Worm (Caenorhabditis elegans) whole organism, L3 larva: ENCODE measurements around the gene C56A3.6.

ENCODE experiments used
- R02D3.7 ChIP-seq: fragments of 150-350 bp; optimal IDR thresholded peaks from 2 replicates; lab custom pipeline; 2014; ENCODE audit warnings: missing biosample characterization, missing genetic modification characterization
- ZK546.5 ChIP-seq: sonication (generic microtip); optimal IDR thresholded peaks from 2 replicates; lab custom pipeline; 2017; ENCODE audit warnings: missing biosample characterization, missing genetic modification characterization
- aly-2 ChIP-seq: fragments of 150-350 bp; optimal IDR thresholded peaks from 2 replicates; lab custom pipeline; 2014; ENCODE audit warnings: missing biosample characterization, missing genetic modification characterization
- ama-1 ChIP-seq: fragments of 150-350 bp; optimal IDR thresholded peaks from 2 replicates; lab custom pipeline; 2018
- ceh-16 ChIP-seq: sonication (generic microtip); optimal IDR thresholded peaks from 2 replicates; lab custom pipeline; 2017; ENCODE audit warnings: missing biosample characterization, missing genetic modification characterization
- ceh-28 ChIP-seq: fragments of 150-350 bp; optimal IDR thresholded peaks from 2 replicates; lab custom pipeline; 2014; ENCODE audit warnings: missing biosample characterization, missing genetic modification reagents, missing genetic modification characterization
- ceh-82 ChIP-seq: fragments of 150-350 bp; optimal IDR thresholded peaks from 2 replicates; lab custom pipeline; 2014; ENCODE audit warnings: missing biosample characterization, missing genetic modification characterization
- ceh-9 ChIP-seq: sonication (generic microtip); optimal IDR thresholded peaks from 2 replicates; lab custom pipeline; 2018; ENCODE audit warnings: missing biosample characterization, missing genetic modification characterization
- egl-5 ChIP-seq: fragments of 150-350 bp; optimal IDR thresholded peaks from 2 replicates; lab custom pipeline; 2017; ENCODE audit warnings: missing biosample characterization, missing genetic modification reagents, missing genetic modification characterization, inconsistent platforms
- elt-1 ChIP-seq: fragments of 150-350 bp; optimal IDR thresholded peaks from 2 replicates; lab custom pipeline; 2014; ENCODE audit warnings: missing biosample characterization, missing genetic modification characterization
- elt-3 ChIP-seq, 3 experiments: fragments of 150-350 bp in 1 of 3; sonication (generic microtip) in 2 of 3; optimal IDR thresholded peaks; 2 replicates in 2 of 3; 4 replicates in 1 of 3; lab custom pipeline; 2014 to 2017; ENCODE audit warnings: missing biosample characterization in 3 of 3, missing genetic modification characterization in 3 of 3
- fkh-2 ChIP-seq: fragments of 150-350 bp; optimal IDR thresholded peaks from 2 replicates; lab custom pipeline; 2014; ENCODE audit warnings: missing biosample characterization, missing genetic modification reagents, missing genetic modification characterization
- fos-1 ChIP-seq: fragments of 150-350 bp; optimal IDR thresholded peaks from 2 replicates; lab custom pipeline; 2014; ENCODE audit warnings: missing biosample characterization, missing genetic modification characterization
- hmg-11 ChIP-seq: sonication (generic microtip); optimal IDR thresholded peaks from 2 replicates; lab custom pipeline; 2016; ENCODE audit warnings: missing genetic modification characterization, missing compliant biosample characterization
- lin-15B ChIP-seq: fragments of 150-350 bp; optimal IDR thresholded peaks from 2 replicates; lab custom pipeline; 2014; ENCODE audit warnings: missing biosample characterization, missing genetic modification characterization
- lin-39 ChIP-seq: fragments of 150-350 bp; optimal IDR thresholded peaks from 2 replicates; lab custom pipeline; 2018; ENCODE audit warnings: missing biosample characterization, missing genetic modification reagents, missing genetic modification characterization
- lsy-12 ChIP-seq: sonication (generic microtip); optimal IDR thresholded peaks from 2 replicates; lab custom pipeline; 2016; ENCODE audit warnings: mild to moderate bottlenecking, missing genetic modification characterization, missing compliant biosample characterization
- mdl-1 ChIP-seq: fragments of 150-350 bp; optimal IDR thresholded peaks from 2 replicates; lab custom pipeline; 2014; ENCODE audit warnings: missing biosample characterization, missing genetic modification characterization
- mml-1 ChIP-seq: fragments of 150-350 bp; sonication (generic microtip); optimal IDR thresholded peaks from 3 replicates; lab custom pipeline; 2014; ENCODE audit warnings: missing biosample characterization, missing genetic modification characterization
- nfya-1 ChIP-seq: sonication (generic microtip); optimal IDR thresholded peaks from 2 replicates; lab custom pipeline; 2017; ENCODE audit warnings: missing genetic modification characterization, mild to moderate bottlenecking, missing compliant biosample characterization, antibody characterized with exemption, moderate library complexity; ENCODE audit not compliant: insufficient read depth
- nhr-12 ChIP-seq: fragments of 150-350 bp; optimal IDR thresholded peaks from 2 replicates; lab custom pipeline; 2014; ENCODE audit warnings: missing biosample characterization, missing genetic modification characterization
- nhr-23 ChIP-seq: fragments of 150-350 bp; optimal IDR thresholded peaks from 2 replicates; lab custom pipeline; 2014; ENCODE audit warnings: missing biosample characterization, missing genetic modification reagents, missing genetic modification characterization
- nhr-237 ChIP-seq: fragments of 150-350 bp; optimal IDR thresholded peaks from 2 replicates; lab custom pipeline; 2014; ENCODE audit warnings: missing biosample characterization, missing genetic modification characterization
- nhr-25 ChIP-seq: sonication (generic microtip); optimal IDR thresholded peaks from 2 replicates; lab custom pipeline; 2017; ENCODE audit warnings: missing biosample characterization, missing genetic modification characterization
- nhr-28 ChIP-seq: fragments of 150-350 bp; optimal IDR thresholded peaks from 2 replicates; lab custom pipeline; 2014; ENCODE audit warnings: missing biosample characterization, missing genetic modification characterization
- nhr-43 ChIP-seq: sonication (generic microtip); optimal IDR thresholded peaks from 2 replicates; lab custom pipeline; 2016; ENCODE audit warnings: mild to moderate bottlenecking, missing genetic modification characterization, missing compliant biosample characterization; ENCODE audit not compliant: poor library complexity, severe bottlenecking
- nhr-67 ChIP-seq: fragments of 150-350 bp; optimal IDR thresholded peaks from 2 replicates; lab custom pipeline; 2014; ENCODE audit warnings: missing biosample characterization, missing genetic modification characterization
- nhr-76 ChIP-seq: fragments of 150-350 bp; sonication (generic microtip); optimal IDR thresholded peaks from 5 replicates; lab custom pipeline; 2014; ENCODE audit warnings: missing biosample characterization, missing genetic modification characterization
- pha-4 ChIP-seq: fragments of 150-350 bp; optimal IDR thresholded peaks from 2 replicates; lab custom pipeline; 2014; ENCODE audit warnings: missing biosample characterization, missing genetic modification reagents, missing genetic modification characterization
- pqm-1 ChIP-seq: fragments of 150-350 bp; optimal IDR thresholded peaks from 2 replicates; lab custom pipeline; 2017; ENCODE audit warnings: missing biosample characterization, missing genetic modification characterization, inconsistent platforms
- sea-2 ChIP-seq: fragments of 150-350 bp; sonication (generic microtip); optimal IDR thresholded peaks from 4 replicates; lab custom pipeline; 2014; ENCODE audit warnings: missing biosample characterization, missing genetic modification reagents, missing genetic modification characterization
- skn-1 ChIP-seq: fragments of 150-350 bp; optimal IDR thresholded peaks from 2 replicates; lab custom pipeline; 2014; ENCODE audit warnings: missing biosample characterization, missing genetic modification characterization
- snpc-4 ChIP-seq: fragments of 150-350 bp; optimal IDR thresholded peaks from 2 replicates; lab custom pipeline; 2014; ENCODE audit warnings: missing biosample characterization, missing genetic modification characterization
- tbx-2 ChIP-seq: sonication (generic microtip); optimal IDR thresholded peaks from 2 replicates; lab custom pipeline; 2016; ENCODE audit warnings: mild to moderate bottlenecking, missing genetic modification characterization, missing compliant biosample characterization
- unc-62 ChIP-seq: fragments of 150-350 bp; sonication (generic microtip); optimal IDR thresholded peaks from 4 replicates; lab custom pipeline; 2014; ENCODE audit warnings: missing biosample characterization, missing genetic modification reagents, missing genetic modification characterization
- zag-1 ChIP-seq: fragments of 150-350 bp; optimal IDR thresholded peaks from 2 replicates; lab custom pipeline; 2014; ENCODE audit warnings: missing biosample characterization, missing genetic modification characterization
- ztf-4 ChIP-seq: fragments of 150-350 bp; optimal IDR thresholded peaks from 2 replicates; lab custom pipeline; 2014; ENCODE audit warnings: missing biosample characterization, missing genetic modification characterization

Gene C56A3.6

DNA sequence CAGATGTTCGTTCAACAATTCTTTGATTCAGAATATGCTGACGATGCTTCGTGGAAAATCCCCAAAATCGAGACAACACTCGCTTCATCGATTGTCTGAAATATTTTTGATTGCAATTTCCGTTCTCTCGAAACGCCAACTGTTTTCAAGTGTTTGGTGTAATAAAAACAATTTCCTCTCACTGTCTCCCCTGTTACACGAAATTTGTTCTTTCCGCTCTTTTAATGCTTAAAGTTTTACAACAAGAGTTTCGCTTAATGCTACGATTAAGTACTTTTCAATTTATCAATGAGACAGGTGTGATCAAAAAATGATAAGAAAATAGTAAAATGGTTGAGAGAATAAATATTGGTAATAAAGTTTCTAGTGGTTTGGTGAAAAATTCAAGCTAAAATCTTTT lies at the start of gene C56A3.6:
TSS of gene C56A3.6 (minus strand) at position 101 of the 400 bp plus-strand sequence.
- TF ChIP-seq hmg-11 (tag; lab: Kevin White, UChicago): no peak
- no peak for TF ChIP-seq lin-39
- TF ChIP-seq fkh-2: no peak
- no peak for TF ChIP-seq ceh-28
- TF ChIP-seq ztf-4: no peak
- no peak for TF ChIP-seq aly-2 (tag; lab: Kevin White, UChicago)
- no peak for TF ChIP-seq nhr-23
- no peak for TF ChIP-seq mml-1 (tag; lab: Kevin White, UChicago)
- no peak for TF ChIP-seq zag-1 (tag; lab: Kevin White, UChicago)
- no peak for TF ChIP-seq snpc-4 (tag; lab: Kevin White, UChicago)
- no peak for TF ChIP-seq fos-1 (tag; lab: Kevin White, UChicago)
- no peak for TF ChIP-seq mdl-1 (tag; lab: Kevin White, UChicago)
- no peak for TF ChIP-seq nhr-25 (tag; lab: Kevin White, UChicago)
- no peak for TF ChIP-seq nhr-12 (tag; lab: Kevin White, UChicago)
- no peak for TF ChIP-seq pqm-1 (tag; lab: Kevin White, UChicago)
- TF ChIP-seq ZK546.5 (tag; lab: Kevin White, UChicago): no peak
- TF ChIP-seq nhr-67: no peak
- TF ChIP-seq unc-62 (GFP tag; lab: Kevin White, UChicago): no peak
- TF ChIP-seq ceh-9 (tag; lab: Kevin White, UChicago): no peak
- no peak for TF ChIP-seq nfya-1 (tag; lab: Kevin White, UChicago)
- TF ChIP-seq, all 47 proteins: peak for 0

DNA sequence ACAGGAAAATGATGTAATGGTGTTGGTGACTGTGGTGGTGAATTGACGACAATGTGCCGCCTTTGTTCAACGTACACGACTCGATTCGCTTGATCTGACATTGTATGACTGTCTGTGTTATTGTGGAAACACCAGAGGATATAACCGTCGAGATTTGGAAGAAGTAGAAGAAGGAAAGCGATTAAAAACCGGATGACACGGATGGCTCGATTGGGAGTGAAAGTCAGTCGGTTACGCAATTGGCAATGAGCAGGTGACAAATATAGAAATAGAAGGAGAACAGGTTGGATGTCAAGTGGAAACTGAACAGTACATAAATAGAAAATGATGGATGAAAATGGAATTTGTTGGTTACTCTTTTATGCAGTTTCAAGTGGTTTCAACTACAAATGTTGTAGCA lies 44.7 kb upstream of the C56A3.6 start, which contains the start of gene rdy-2:
TSS of gene rdy-2 (minus strand) at position 101 of the 400 bp plus-strand sequence.
- no peak for TF ChIP-seq mml-1 (tag; lab: Kevin White, UChicago)
- TF ChIP-seq nhr-76 (tag; lab: Kevin White, UChicago): no peak
- no peak for TF ChIP-seq nhr-25 (tag; lab: Kevin White, UChicago)
- no peak for TF ChIP-seq aly-2 (tag; lab: Kevin White, UChicago)
- TF ChIP-seq lsy-12: no peak
- no peak for TF ChIP-seq ama-1

DNA sequence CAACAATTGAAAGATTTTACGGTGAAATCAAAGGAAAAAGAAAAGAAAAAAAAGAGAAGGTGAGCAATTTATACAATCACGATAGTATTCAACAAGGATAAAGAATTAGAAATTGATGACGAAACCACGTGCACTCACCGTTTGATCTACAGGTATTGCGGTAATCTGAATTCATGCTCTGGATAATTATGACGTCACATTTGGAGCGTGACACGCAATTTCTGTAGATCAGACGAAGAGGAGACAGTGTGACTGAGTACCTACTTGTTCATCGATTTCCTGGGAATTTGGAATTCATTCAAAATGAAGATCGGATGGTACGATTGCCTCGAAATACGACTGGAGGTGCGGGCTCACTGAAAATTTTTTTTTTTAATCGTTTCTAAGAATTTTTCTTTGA lies 42.2 kb upstream of the C56A3.6 start:
- TF ChIP-seq elt-3 (tag; optimal IDR thresholded peaks at IDR 0.05; lab: Kevin White, UChicago): no peak
- no peak for TF ChIP-seq ztf-4
- no peak for TF ChIP-seq unc-62 (GFP tag; lab: Kevin White, UChicago)
- no peak for TF ChIP-seq ceh-16 (tag; lab: Kevin White, UChicago)
- no peak for TF ChIP-seq lin-39
- TF ChIP-seq lin-15B (tag; lab: Kevin White, UChicago): no peak
- no peak for TF ChIP-seq elt-1 (tag; lab: Kevin White, UChicago)
- no peak for TF ChIP-seq hmg-11 (tag; lab: Kevin White, UChicago)
- no peak for TF ChIP-seq R02D3.7
- TF ChIP-seq sea-2 (GFP tag; lab: Kevin White, UChicago): no peak
- TF ChIP-seq nhr-76 (tag; lab: Kevin White, UChicago): no peak
- no peak for TF ChIP-seq lsy-12
- TF ChIP-seq nhr-23: no peak
- no peak for TF ChIP-seq mml-1 (tag; lab: Kevin White, UChicago)
- no peak for TF ChIP-seq nhr-28
- no peak for TF ChIP-seq egl-5 (tag; lab: Kevin White, UChicago)

DNA sequence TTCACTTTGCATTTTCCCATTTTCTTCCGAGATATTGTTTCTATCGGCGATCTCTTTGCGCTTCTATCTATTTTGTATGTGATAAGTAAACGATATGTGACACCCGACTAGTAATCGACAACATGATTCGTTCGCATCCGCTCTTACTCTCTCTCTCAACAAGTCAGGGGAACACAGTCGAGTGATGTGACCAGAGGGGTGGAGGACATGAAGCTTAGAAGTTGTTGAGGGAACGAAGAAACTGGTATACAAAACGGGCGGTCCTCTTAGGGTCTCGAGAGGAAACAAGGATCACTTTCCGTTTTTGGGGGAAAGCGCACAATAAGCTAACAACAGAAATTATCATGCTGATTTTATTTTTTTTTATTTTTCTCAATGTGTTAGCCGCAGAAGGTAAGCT lies 36.9 kb upstream of the C56A3.6 start, which contains the start of gene F53F4.4:
TSS of gene F53F4.4 (plus strand) at position 301 of the 400 bp plus-strand sequence.
- TF ChIP-seq nhr-237 (no peak), ceh-9 (tag; lab: Kevin White, UChicago) (no peak), nhr-43 (tag; lab: Kevin White, UChicago) (no peak), nhr-67 (no peak), fos-1 (tag; lab: Kevin White, UChicago) (no peak)
- TF ChIP-seq, all 47 proteins: peak for 0

DNA sequence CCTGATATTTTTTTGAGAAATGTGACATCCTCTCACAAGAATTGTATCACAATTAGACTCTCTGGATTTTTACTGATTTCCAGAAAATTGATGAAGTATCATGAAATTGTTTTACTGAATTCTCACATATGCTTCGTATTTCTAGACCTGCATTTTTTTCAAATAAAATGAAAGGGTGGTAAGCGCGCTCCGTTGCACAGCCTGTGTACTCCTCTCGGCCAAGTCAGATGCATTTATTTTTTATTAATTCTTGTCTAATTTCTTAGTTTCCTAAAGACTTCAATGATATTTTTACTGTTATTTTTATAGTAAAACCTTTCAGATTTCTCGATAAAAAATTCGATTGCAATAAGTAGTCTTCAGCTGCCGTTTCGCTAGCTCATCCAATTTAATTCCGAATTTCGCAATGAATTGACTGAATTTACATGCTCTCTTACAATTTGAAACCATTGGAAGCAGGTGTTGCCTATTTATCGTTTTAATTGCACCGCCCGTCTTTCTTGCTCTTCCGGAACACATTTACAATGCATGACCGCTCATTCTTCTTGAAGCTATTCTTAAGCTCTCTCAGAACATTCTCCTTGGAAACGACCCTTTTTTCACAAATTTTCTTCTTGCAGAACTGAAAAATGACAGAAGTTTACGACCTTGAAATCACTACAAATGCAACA lies 35.4 kb upstream of the C56A3.6 start, which contains the start of gene tbcb-1:
TSS of gene tbcb-1 (plus strand) at position 621 of the 671 bp plus-strand sequence.
- TF ChIP-seq ama-1 (no peak), ceh-9 (tag; lab: Kevin White, UChicago) (no peak), pqm-1 (tag; lab: Kevin White, UChicago) (no peak), pha-4 (tag; lab: Kevin White, UChicago) (peak; percentile 43), ceh-82 (tag; lab: Kevin White, UChicago) (no peak), nhr-23 (peak; percentile 34), lsy-12 (no peak), hmg-11 (tag; lab: Kevin White, UChicago) (no peak), skn-1 (tag; lab: Kevin White, UChicago) (no peak), ztf-4 (no peak), nhr-67 (no peak), lin-15B (tag; lab: Kevin White, UChicago) (peak; percentile 80), ceh-28 (no peak), nhr-28 (no peak), fos-1 (tag; lab: Kevin White, UChicago) (no peak), tbx-2 (tag; lab: Kevin White, UChicago) (no peak), snpc-4 (tag; lab: Kevin White, UChicago) (peak; percentile 36), fkh-2 (no peak)
